Worm (Caenorhabditis elegans) whole organism, early embryonic: ENCODE results near the gene chil-19.

Experiments
- F13C5.2 ChIP-seq: sonication (generic microtip); optimal IDR thresholded peaks from 2 replicates; lab custom pipeline; 2017; ENCODE audit warnings: mild to moderate bottlenecking, missing genetic modification characterization, inconsistent platforms, missing compliant biosample characterization
- ama-1 ChIP-seq: fragments of 150-350 bp; optimal IDR thresholded peaks from 2 replicates; lab custom pipeline; 2014
- scrt-1 ChIP-seq: fragments of 200-800 bp; sonication (Bioruptor generic); IDR thresholded peaks from 2 replicates; pipeline ENCODE4 v1.3.6; 2022; ENCODE audit warnings: missing genetic modification characterization, missing compliant biosample characterization
- tbx-37 ChIP-seq: fragments of 200-800 bp; sonication (Bioruptor generic); conservative IDR thresholded peaks from 2 replicates; pipeline ENCODE4 v1.3.6; 2022; ENCODE audit warnings: missing genetic modification reagents, missing genetic modification characterization, missing compliant biosample characterization

ce11 chrII:9481427-9481826, 27.2 kb upstream of the chil-19 start:
- no peak for TF ChIP-seq scrt-1
- no peak for TF ChIP-seq ama-1 (lab: Kevin White, UChicago)
- no peak for TF ChIP-seq F13C5.2 (tag; lab: Kevin White, UChicago)
- no peak for TF ChIP-seq tbx-37 (GFP tag; lab: Robert Waterston, UW)
